In the genomic region with DNA sequence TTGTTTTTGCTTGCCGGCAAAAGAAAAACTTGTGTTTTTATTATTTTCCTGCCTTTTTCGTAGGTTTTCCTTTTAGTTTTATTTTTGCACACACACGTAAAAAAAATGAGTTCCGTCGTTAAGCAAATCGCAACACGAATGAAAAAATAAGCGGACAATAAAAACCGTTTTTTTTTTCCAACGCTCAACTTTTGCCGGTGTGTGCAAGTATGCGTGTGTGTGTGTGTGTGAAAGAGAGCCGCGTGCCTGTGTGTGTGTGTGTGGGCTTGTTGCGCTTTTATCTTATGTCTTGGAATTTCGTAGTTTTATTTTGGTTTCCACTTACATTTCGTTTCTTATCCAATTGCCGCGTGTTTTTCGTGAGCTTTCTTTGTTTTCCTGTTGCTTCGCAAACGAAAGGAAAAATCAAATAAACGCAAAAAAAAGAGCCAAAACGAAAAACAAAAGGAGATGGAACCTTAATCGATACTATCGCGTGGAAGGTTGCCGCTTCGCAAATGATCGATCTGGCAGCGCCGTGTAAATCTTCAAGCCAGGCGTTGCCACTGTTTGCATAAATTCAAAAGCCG, we compare ENCODE assay signal across 1 fruit fly cellular context.
A peak's percentile ranks its signal among the peaks of the same experiment; 100 is the strongest.
TF ChIP-seq lines count a peak whose summit lies in the region.

A gene (minus strand): TSS at position 474 of the 569 bp plus-strand sequence.

TF ChIP-seq in whole organism, embryonic, 481 proteins besides CTCF, POLR2A, EP300 and RAD21 (continued from another document and continues in another):
- TF ChIP-seq dysf (GFP tag; IDR thresholded peaks at IDR 0.05; lab: Robert Waterston, UW): peak; percentile 46; the same call in 2 of the 3 replicates
- peak; percentile 59 for TF ChIP-seq CoRest (tag; optimal IDR thresholded peaks at IDR 0.05; lab: Kevin White, UChicago)
- peak; percentile 61; the same call in 1 of the 3 replicates for TF ChIP-seq CG7963 (GFP tag; IDR thresholded peaks at IDR 0.05; lab: Robert Waterston, UW; ENCODE audit: partially characterized antibody)
- TF ChIP-seq Meics (GFP tag; optimal IDR thresholded peaks at IDR 0.05; lab: Kevin White, UChicago): peak; percentile 16
- TF ChIP-seq CG12942 (GFP tag; optimal IDR thresholded peaks at IDR 0.05; lab: Kevin White, UChicago): peak; percentile 46
- no peak for TF ChIP-seq ro (GFP tag; IDR thresholded peaks at IDR 0.05; lab: Robert Waterston, UW)
- TF ChIP-seq Deaf1 (tag; optimal IDR thresholded peaks at IDR 0.05; lab: Kevin White, UChicago): peak; percentile 0
- TF ChIP-seq CG33213 (GFP tag; optimal IDR thresholded peaks at IDR 0.05; lab: Kevin White, UChicago): peak; percentile 49
- 0 out of 2 replicates have a peak, but pooled peaks have one; percentile 20 for TF ChIP-seq CG11696 (GFP tag; IDR thresholded peaks at IDR 0.05; lab: Robert Waterston, UW)
- TF ChIP-seq CG13775 (GFP tag; optimal IDR thresholded peaks at IDR 0.05; lab: Kevin White, UChicago): peak; percentile 39
- peak; percentile 38 for TF ChIP-seq az2 (GFP tag; optimal IDR thresholded peaks at IDR 0.05; lab: Kevin White, UChicago)
- TF ChIP-seq Bteb2 (GFP tag; optimal IDR thresholded peaks at IDR 0.05; lab: Kevin White, UChicago): peak; percentile 31
- TF ChIP-seq inv (GFP tag; IDR thresholded peaks at IDR 0.05; lab: Robert Waterston, UW; ENCODE audit: partially characterized antibody): peak; percentile 75
- TF ChIP-seq tna (GFP tag; IDR thresholded peaks at IDR 0.05; lab: Robert Waterston, UW; ENCODE audit: partially characterized antibody): peak; percentile 54; the same call in 1 of the 2 replicates
- peak; percentile 55 for TF ChIP-seq CG1603 (tag; optimal IDR thresholded peaks at IDR 0.05; lab: Kevin White, UChicago)
- peak; percentile 88; the same call in 1 of the 2 replicates for TF ChIP-seq amos (GFP tag; IDR thresholded peaks at IDR 0.05; lab: Robert Waterston, UW; ENCODE audit: partially characterized antibody)
- TF ChIP-seq CG4404 (GFP tag; IDR thresholded peaks at IDR 0.05; lab: Robert Waterston, UW): peak; percentile 15; the same call in 1 of the 2 replicates
- TF ChIP-seq CG7839 (tag; optimal IDR thresholded peaks at IDR 0.05; lab: Kevin White, UChicago): peak; percentile 23
- peak; percentile 44 for TF ChIP-seq CG9797 (GFP tag; optimal IDR thresholded peaks at IDR 0.05; lab: Kevin White, UChicago)
- TF ChIP-seq Ets97D (GFP tag; optimal IDR thresholded peaks at IDR 0.05; lab: Kevin White, UChicago): peak; percentile 81
- peak; percentile 51 for TF ChIP-seq fu2 (GFP tag; optimal IDR thresholded peaks at IDR 0.05; lab: Kevin White, UChicago)
- TF ChIP-seq CG10654 (GFP tag; optimal IDR thresholded peaks at IDR 0.05; lab: Kevin White, UChicago): peak; percentile 44
- TF ChIP-seq chinmo (GFP tag; IDR thresholded peaks at IDR 0.05; lab: Robert Waterston, UW; ENCODE audit: partially characterized antibody): 0 out of 4 replicates have a peak, but pooled peaks have one; percentile 41
- TF ChIP-seq CG2678 (tag; optimal IDR thresholded peaks at IDR 0.05; lab: Kevin White, UChicago): peak; percentile 4
- peak; percentile 39 for TF ChIP-seq grau (tag; optimal IDR thresholded peaks at IDR 0.05; lab: Kevin White, UChicago)
- TF ChIP-seq CG16815 (GFP tag; optimal IDR thresholded peaks at IDR 0.05; lab: Kevin White, UChicago): no peak
- peak; percentile 60; the same call in 2 of the 3 replicates for TF ChIP-seq CG14860 (GFP tag; IDR thresholded peaks at IDR 0.05; lab: Robert Waterston, UW; ENCODE audit: partially characterized antibody)
- no peak for TF ChIP-seq tio (GFP tag; optimal IDR thresholded peaks at IDR 0.05; lab: Kevin White, UChicago)
- TF ChIP-seq CG4424 (GFP tag; optimal IDR thresholded peaks at IDR 0.05; lab: Kevin White, UChicago): peak; percentile 25
- TF ChIP-seq CG7987 (GFP tag; optimal IDR thresholded peaks at IDR 0.05; lab: Kevin White, UChicago): peak; percentile 25
- peak; percentile 8 for TF ChIP-seq CG18011 (GFP tag; optimal IDR thresholded peaks at IDR 0.05; lab: Kevin White, UChicago)
- no peak for TF ChIP-seq kni (GFP tag; optimal IDR thresholded peaks at IDR 0.05; lab: Kevin White, UChicago)
- no peak for TF ChIP-seq gsb (GFP tag; IDR thresholded peaks at IDR 0.05; lab: Robert Waterston, UW)
- no peak for TF ChIP-seq Hey (tag; optimal IDR thresholded peaks at IDR 0.05; lab: Kevin White, UChicago)
- TF ChIP-seq Hsf (GFP tag; optimal IDR thresholded peaks at IDR 0.05; lab: Kevin White, UChicago): peak; percentile 69
- TF ChIP-seq emc (GFP tag; optimal IDR thresholded peaks at IDR 0.05; lab: Kevin White, UChicago): peak; percentile 12
- peak; percentile 57 for TF ChIP-seq CG11085 (GFP tag; IDR thresholded peaks at IDR 0.05; lab: Robert Waterston, UW)
- no peak for TF ChIP-seq CG3726 (GFP tag; IDR thresholded peaks at IDR 0.05; lab: Robert Waterston, UW)
- TF ChIP-seq lab (GFP tag; optimal IDR thresholded peaks at IDR 0.05; lab: Kevin White, UChicago): peak; percentile 47
- no peak for TF ChIP-seq ftz-f1 (GFP tag; optimal IDR thresholded peaks at IDR 0.05; lab: Kevin White, UChicago)
- peak; percentile 71 for TF ChIP-seq CG12391 (tag; optimal IDR thresholded peaks at IDR 0.05; lab: Kevin White, UChicago)
- TF ChIP-seq CG32772 (GFP tag; IDR thresholded peaks at IDR 0.05; lab: Robert Waterston, UW): peak; percentile 52
- TF ChIP-seq Nf-YA (GFP tag; IDR thresholded peaks at IDR 0.05; lab: Robert Waterston, UW): no peak
- no peak for TF ChIP-seq Fer2 (tag; optimal IDR thresholded peaks at IDR 0.05; lab: Kevin White, UChicago)
- peak; percentile 24 for TF ChIP-seq CG15696 (tag; optimal IDR thresholded peaks at IDR 0.05; lab: Kevin White, UChicago)
- peak; percentile 44 for TF ChIP-seq caup (GFP tag; optimal IDR thresholded peaks at IDR 0.05; lab: Kevin White, UChicago; ENCODE audit: severe bottlenecking)
- TF ChIP-seq CG10321 (GFP tag; IDR thresholded peaks at IDR 0.05; lab: Robert Waterston, UW): no peak
- TF ChIP-seq bcd (GFP tag; optimal IDR thresholded peaks at IDR 0.05; lab: Kevin White, UChicago): peak; percentile 33
- TF ChIP-seq Gug (GFP tag; IDR thresholded peaks at IDR 0.05; lab: Robert Waterston, UW): peak; percentile 87; the same call in 3 of the 4 replicates
- peak; percentile 60 for TF ChIP-seq HLH4C (GFP tag; IDR thresholded peaks at IDR 0.05; lab: Robert Waterston, UW; ENCODE audit: partially characterized antibody)
- no peak for TF ChIP-seq Oli (tag; optimal IDR thresholded peaks at IDR 0.05; lab: Kevin White, UChicago)
- TF ChIP-seq Mes4 (GFP tag; optimal IDR thresholded peaks at IDR 0.05; lab: Kevin White, UChicago): peak; percentile 3
- TF ChIP-seq Opbp (GFP tag; IDR thresholded peaks at IDR 0.05; lab: Robert Waterston, UW; ENCODE audit: partially characterized antibody): peak; percentile 86
- peak; percentile 23 for TF ChIP-seq CG10147 (GFP tag; optimal IDR thresholded peaks at IDR 0.05; lab: Kevin White, UChicago)
- no peak for TF ChIP-seq gcm2 (GFP tag; optimal IDR thresholded peaks at IDR 0.05; lab: Kevin White, UChicago)
- TF ChIP-seq CG1792 (GFP tag; optimal IDR thresholded peaks at IDR 0.05; lab: Kevin White, UChicago): peak; percentile 55
- peak; percentile 45; the same call in 1 of the 2 replicates for TF ChIP-seq Ptx1 (GFP tag; IDR thresholded peaks at IDR 0.05; lab: Robert Waterston, UW)
- TF ChIP-seq Med (GFP tag; lab: Kevin White, UChicago): peak; percentile 89
- TF ChIP-seq CG3163 (GFP tag; optimal IDR thresholded peaks at IDR 0.05; lab: Kevin White, UChicago): peak; percentile 51
- peak; percentile 35 for TF ChIP-seq CG9817 (tag; optimal IDR thresholded peaks at IDR 0.05; lab: Kevin White, UChicago)
- TF ChIP-seq Sox102F (GFP tag; optimal IDR thresholded peaks at IDR 0.05; lab: Kevin White, UChicago): peak; percentile 21
- no peak for TF ChIP-seq sr (GFP tag; IDR thresholded peaks at IDR 0.05; lab: Robert Waterston, UW)
- TF ChIP-seq CG8944 (GFP tag; optimal IDR thresholded peaks at IDR 0.05; lab: Kevin White, UChicago): peak; percentile 44
- TF ChIP-seq maf-S (GFP tag; optimal IDR thresholded peaks at IDR 0.05; lab: Kevin White, UChicago): peak; percentile 64
- TF ChIP-seq scrt (GFP tag; optimal IDR thresholded peaks at IDR 0.05; lab: Kevin White, UChicago): peak; percentile 85
- peak; percentile 19; the same call in 1 of the 2 replicates for TF ChIP-seq CG8765 (GFP tag; IDR thresholded peaks at IDR 0.05; lab: Robert Waterston, UW)
- TF ChIP-seq HLH3B (GFP tag; IDR thresholded peaks at IDR 0.05; lab: Robert Waterston, UW): 0 out of 2 replicates have a peak, but pooled peaks have one; percentile 26
- peak; percentile 56; the same call in 1 of the 2 replicates for TF ChIP-seq ato (GFP tag; IDR thresholded peaks at IDR 0.05; lab: Robert Waterston, UW; ENCODE audit: partially characterized antibody)
- peak; percentile 81 for TF ChIP-seq CG2120 (GFP tag; optimal IDR thresholded peaks at IDR 0.05; lab: Kevin White, UChicago)
- TF ChIP-seq Neu2 (GFP tag; optimal IDR thresholded peaks at IDR 0.05; lab: Kevin White, UChicago; ENCODE audit: borderline replicate concordance): no peak
- TF ChIP-seq Dip3 (GFP tag; optimal IDR thresholded peaks at IDR 0.05; lab: Kevin White, UChicago): peak; percentile 68
- TF ChIP-seq NFAT (GFP tag; IDR thresholded peaks at IDR 0.05; lab: Robert Waterston, UW): peak; percentile 78
- peak; percentile 70; the same call in 2 of the 3 replicates for TF ChIP-seq Dbx (GFP tag; IDR thresholded peaks at IDR 0.05; lab: Robert Waterston, UW)
- TF ChIP-seq Gsc (GFP tag; IDR thresholded peaks at IDR 0.05; lab: Robert Waterston, UW): no peak
- TF ChIP-seq CG13894 (tag; optimal IDR thresholded peaks at IDR 0.05; lab: Kevin White, UChicago): peak; percentile 24
- peak; percentile 86 for TF ChIP-seq Dll (GFP tag; IDR thresholded peaks at IDR 0.05; lab: Robert Waterston, UW; ENCODE audit: partially characterized antibody)
- 0 out of 3 replicates have a peak, but pooled peaks have one; percentile 11 for TF ChIP-seq CG17361 (GFP tag; IDR thresholded peaks at IDR 0.05; lab: Robert Waterston, UW)
- peak; percentile 78 for TF ChIP-seq hbn (GFP tag; IDR thresholded peaks at IDR 0.05; lab: Robert Waterston, UW; ENCODE audit: partially characterized antibody)
- peak; percentile 48; the same call in 1 of the 2 replicates for TF ChIP-seq CG6272 (GFP tag; IDR thresholded peaks at IDR 0.05; lab: Robert Waterston, UW)
- no peak for TF ChIP-seq seq (GFP tag; IDR thresholded peaks at IDR 0.05; lab: Robert Waterston, UW)
- no peak for TF ChIP-seq dimm (GFP tag; IDR thresholded peaks at IDR 0.05; lab: Robert Waterston, UW)
- peak; percentile 40; the same call in 1 of the 2 replicates for TF ChIP-seq nerfin-2 (GFP tag; IDR thresholded peaks at IDR 0.05; lab: Robert Waterston, UW; ENCODE audit: partially characterized antibody)
- TF ChIP-seq CG8281 (tag; optimal IDR thresholded peaks at IDR 0.05; lab: Kevin White, UChicago): no peak
- peak; percentile 48 for TF ChIP-seq trh (GFP tag; optimal IDR thresholded peaks at IDR 0.05; lab: Kevin White, UChicago)
- peak; percentile 68 for TF ChIP-seq HLH54F (GFP tag; optimal IDR thresholded peaks at IDR 0.05; lab: Kevin White, UChicago)
- peak in 1 of 2 experiments; percentile 78 for TF ChIP-seq bsh (GFP tag; optimal IDR thresholded peaks at IDR 0.05; lab: Kevin White, UChicago)
- peak; percentile 19 for TF ChIP-seq CG8089 (GFP tag; optimal IDR thresholded peaks at IDR 0.05; lab: Kevin White, UChicago)
- TF ChIP-seq CG1832 (GFP tag; optimal IDR thresholded peaks at IDR 0.05; lab: Kevin White, UChicago): no peak
- peak; percentile 58 for TF ChIP-seq gro (GFP tag; optimal IDR thresholded peaks at IDR 0.05; lab: Kevin White, UChicago)
- TF ChIP-seq Drgx (GFP tag; IDR thresholded peaks at IDR 0.05; lab: Robert Waterston, UW): peak; percentile 40; the same call in 1 of the 2 replicates
- TF ChIP-seq nmo (GFP tag; optimal IDR thresholded peaks at IDR 0.05; lab: Kevin White, UChicago): peak; percentile 70
- TF ChIP-seq ERR (GFP tag; optimal IDR thresholded peaks at IDR 0.05; lab: Kevin White, UChicago): peak; percentile 55
- TF ChIP-seq chif (GFP tag; optimal IDR thresholded peaks at IDR 0.05; lab: Kevin White, UChicago): peak; percentile 17 to 44
- peak; percentile 57 for TF ChIP-seq tin (GFP tag; optimal IDR thresholded peaks at IDR 0.05; lab: Kevin White, UChicago)
- peak; percentile 48 for TF ChIP-seq trem (tag; optimal IDR thresholded peaks at IDR 0.05; lab: Kevin White, UChicago)
- TF ChIP-seq Antp (GFP tag; optimal IDR thresholded peaks at IDR 0.05; lab: Kevin White, UChicago): peak; percentile 80
- no peak for TF ChIP-seq CG4707 (GFP tag; optimal IDR thresholded peaks at IDR 0.05; lab: Kevin White, UChicago)
- peak; percentile 38; the same call in 1 of the 2 replicates for TF ChIP-seq H2.0 (GFP tag; IDR thresholded peaks at IDR 0.05; lab: Robert Waterston, UW)
- peak; percentile 89 for TF ChIP-seq CG42726 (GFP tag; IDR thresholded peaks at IDR 0.05; lab: Robert Waterston, UW; ENCODE audit: partially characterized antibody)
- peak; percentile 55 for TF ChIP-seq tx (GFP tag; optimal IDR thresholded peaks at IDR 0.05; lab: Kevin White, UChicago)
- peak; percentile 26 for TF ChIP-seq NC2β (GFP tag; optimal IDR thresholded peaks at IDR 0.05; lab: Kevin White, UChicago)
- TF ChIP-seq Hand (GFP tag; optimal IDR thresholded peaks at IDR 0.05; lab: Kevin White, UChicago): no peak
- no peak; the same call in 1 of the 2 replicates for TF ChIP-seq ranshi (GFP tag; IDR thresholded peaks at IDR 0.05; lab: Robert Waterston, UW)
- TF ChIP-seq klu (GFP tag; IDR thresholded peaks at IDR 0.05; lab: Robert Waterston, UW): 0 out of 2 replicates have a peak, but pooled peaks have one; percentile 18
- TF ChIP-seq HmgZ (tag; optimal IDR thresholded peaks at IDR 0.05; lab: Kevin White, UChicago): peak; percentile 30
- TF ChIP-seq CG12659 (GFP tag; optimal IDR thresholded peaks at IDR 0.05; lab: Kevin White, UChicago): peak; percentile 57
- TF ChIP-seq ind (GFP tag; optimal IDR thresholded peaks at IDR 0.05; lab: Kevin White, UChicago): peak; percentile 63
- TF ChIP-seq peb (GFP tag; IDR thresholded peaks at IDR 0.05; lab: Robert Waterston, UW): no peak
- peak; percentile 60 to 71 for TF ChIP-seq Pdp1 (GFP tag; optimal IDR thresholded peaks at IDR 0.05; lab: Kevin White, UChicago)
- peak; percentile 4 for TF ChIP-seq dmrt99B (tag; optimal IDR thresholded peaks at IDR 0.05; lab: Kevin White, UChicago)
- TF ChIP-seq sqz (GFP tag; optimal IDR thresholded peaks at IDR 0.05; lab: Kevin White, UChicago): peak; percentile 86
- peak; percentile 32; the same call in 1 of the 2 replicates for TF ChIP-seq sens-2 (GFP tag; IDR thresholded peaks at IDR 0.05; lab: Robert Waterston, UW)
- TF ChIP-seq CrebB (tag; optimal IDR thresholded peaks at IDR 0.05; lab: Kevin White, UChicago): no peak
- TF ChIP-seq CG15601 (tag; optimal IDR thresholded peaks at IDR 0.05; lab: Kevin White, UChicago): no peak
- peak; percentile 12 for TF ChIP-seq CG8290 (GFP tag; optimal IDR thresholded peaks at IDR 0.05; lab: Kevin White, UChicago)
- peak in 1 of 2 experiments; percentile 16 for TF ChIP-seq CG8290 (tag; optimal IDR thresholded peaks at IDR 0.05; lab: Kevin White, UChicago)
